Fruit fly (Drosophila melanogaster) whole organism, embryonic: Measurements from ENCODE around the gene Lip2.

ENCODE experiments used
- Adf1 ChIP-seq: fragments of 200-800 bp; sonication (Bioruptor generic); IDR thresholded peaks from 2 replicates; pipeline ENCODE4 v1.3.6; 2022; ENCODE audit warnings: missing biosample characterization, missing genetic modification characterization
- Aef1 ChIP-seq: fragments of 200-800 bp; sonication (Bioruptor generic); IDR thresholded peaks from 3 replicates; pipeline ENCODE4 v1.3.6; 2022; ENCODE audit warnings: missing biosample characterization, missing genetic modification characterization
- Antp ChIP-seq: fragments of 200-800 bp; sonication (Bioruptor generic); optimal IDR thresholded peaks from 3 replicates; lab custom pipeline; 2016; ENCODE audit warnings: missing biosample characterization, missing genetic modification characterization
- BEAF-32 ChIP-seq: fragments of 200-800 bp; sonication (Bioruptor generic); optimal IDR thresholded peaks from 3 replicates; lab custom pipeline; 2017; ENCODE audit warnings: missing biosample characterization, missing genetic modification characterization, mild to moderate bottlenecking, moderate library complexity, missing genetic modification reagents
- CG10209 ChIP-seq: fragments of 200-800 bp; sonication (Bioruptor generic); optimal IDR thresholded peaks from 3 replicates; lab custom pipeline; 2017; ENCODE audit warnings: missing biosample characterization, mild to moderate bottlenecking, missing genetic modification characterization, missing genetic modification reagents
- CG10431 ChIP-seq: fragments of 200-800 bp; sonication (Bioruptor generic); optimal IDR thresholded peaks from 3 replicates; lab custom pipeline; 2018; ENCODE audit warnings: missing biosample characterization, mild to moderate bottlenecking, missing genetic modification characterization
- CG11085 ChIP-seq: fragments of 200-800 bp; sonication (Bioruptor generic); IDR thresholded peaks from 2 replicates; pipeline ENCODE4 v1.3.6; 2022; ENCODE audit warnings: missing biosample characterization, missing genetic modification characterization
- CG11247 ChIP-seq: fragments of 200-800 bp; sonication (Bioruptor generic); IDR thresholded peaks from 2 replicates; pipeline ENCODE4 v1.3.6; 2022; ENCODE audit warnings: missing biosample characterization, missing genetic modification characterization
- CG11696 ChIP-seq: fragments of 200-800 bp; sonication (Bioruptor generic); IDR thresholded peaks from 2 replicates; pipeline ENCODE4 v1.3.6; 2022; ENCODE audit warnings: missing biosample characterization, missing genetic modification characterization
- CG11723 ChIP-seq: fragments of 200-800 bp; sonication (Bioruptor generic); optimal IDR thresholded peaks from 2 replicates; lab custom pipeline; 2017; ENCODE audit warnings: missing biosample characterization, mild to moderate bottlenecking, missing genetic modification characterization
- CG1233 ChIP-seq: fragments of 200-800 bp; sonication (Bioruptor generic); optimal IDR thresholded peaks from 4 replicates; lab custom pipeline; 2018; ENCODE audit warnings: missing biosample characterization, mild to moderate bottlenecking, missing genetic modification characterization
- CG12942 ChIP-seq: fragments of 200-800 bp; sonication (Bioruptor generic); optimal IDR thresholded peaks from 3 replicates; lab custom pipeline; 2016; ENCODE audit warnings: missing biosample characterization, missing genetic modification characterization
- CG13424 ChIP-seq: fragments of 200-800 bp; sonication (Bioruptor generic); optimal IDR thresholded peaks from 2 replicates; lab custom pipeline; 2019; ENCODE audit warnings: missing biosample characterization, mild to moderate bottlenecking, missing genetic modification characterization, moderate library complexity
- CG15514 ChIP-seq: fragments of 200-800 bp; sonication (Bioruptor generic); optimal IDR thresholded peaks from 3 replicates; lab custom pipeline; 2017; ENCODE audit warnings: missing biosample characterization, missing genetic modification characterization, mild to moderate bottlenecking, moderate library complexity, missing genetic modification reagents
- CG15601 ChIP-seq: fragments of 200-800 bp; sonication (Bioruptor generic); optimal IDR thresholded peaks from 3 replicates; lab custom pipeline; 2019; ENCODE audit warnings: missing biosample characterization, mild to moderate bottlenecking, missing genetic modification characterization, moderate library complexity
- CG1603 ChIP-seq: fragments of 200-800 bp; sonication (Bioruptor generic); optimal IDR thresholded peaks from 2 replicates; lab custom pipeline; 2019; ENCODE audit warnings: missing biosample characterization, mild to moderate bottlenecking, missing genetic modification characterization, moderate library complexity
- CG18011 ChIP-seq: fragments of 200-800 bp; sonication (Bioruptor generic); optimal IDR thresholded peaks from 2 replicates; lab custom pipeline; 2017; ENCODE audit warnings: missing biosample characterization, missing genetic modification characterization, mild to moderate bottlenecking, moderate library complexity, missing genotype
- CG2678 ChIP-seq: fragments of 200-800 bp; sonication (Bioruptor generic); optimal IDR thresholded peaks from 3 replicates; lab custom pipeline; 2019; ENCODE audit warnings: missing biosample characterization, mild to moderate bottlenecking, missing genetic modification characterization, moderate library complexity
- CG2889 ChIP-seq: fragments of 200-800 bp; sonication (Bioruptor generic); IDR thresholded peaks from 3 replicates; pipeline ENCODE4 v1.3.6; 2022; ENCODE audit warnings: missing biosample characterization, missing genetic modification characterization
- CG31388 ChIP-seq: fragments of 200-800 bp; sonication (Bioruptor generic); optimal IDR thresholded peaks from 2 replicates; lab custom pipeline; 2016; ENCODE audit warnings: missing biosample characterization, missing genetic modification characterization
- CG3281 ChIP-seq: fragments of 200-800 bp; sonication (Bioruptor generic); optimal IDR thresholded peaks from 3 replicates; lab custom pipeline; 2017; ENCODE audit warnings: missing biosample characterization, mild to moderate bottlenecking, missing genetic modification characterization
- CG7556 ChIP-seq: fragments of 200-800 bp; sonication (Bioruptor generic); optimal IDR thresholded peaks from 2 replicates; lab custom pipeline; 2017; ENCODE audit warnings: missing biosample characterization, mild to moderate bottlenecking, missing genetic modification characterization
- Camta ChIP-seq: fragments of 200-800 bp; sonication (Bioruptor generic); optimal IDR thresholded peaks from 2 replicates; lab custom pipeline; 2016; ENCODE audit warnings: missing biosample characterization, missing genetic modification characterization
- Chrac-16 ChIP-seq: fragments of 200-800 bp; sonication (Bioruptor generic); optimal IDR thresholded peaks from 3 replicates; lab custom pipeline; 2016; ENCODE audit warnings: missing biosample characterization, missing genetic modification characterization
- D19B ChIP-seq: fragments of 200-800 bp; sonication (Bioruptor generic); optimal IDR thresholded peaks from 2 replicates; lab custom pipeline; 2017; ENCODE audit warnings: missing biosample characterization, mild to moderate bottlenecking, missing genetic modification characterization
- Eip74EF ChIP-seq, 2 experiments: fragments of 200-800 bp in 1 of 2; fragments of >200 bp in 1 of 2; sonication (Bioruptor generic) in 1 of 2; optimal IDR thresholded peaks; 2 replicates each; lab custom pipeline; 2017 to 2019; ENCODE audit warnings: missing biosample characterization in 2 of 2, missing genetic modification characterization in 2 of 2, mild to moderate bottlenecking in 1 of 2, moderate library complexity in 1 of 2
- Fer3 ChIP-seq: fragments of 200-800 bp; sonication (Bioruptor generic); optimal IDR thresholded peaks from 2 replicates; lab custom pipeline; 2018; ENCODE audit warnings: missing biosample characterization, mild to moderate bottlenecking, missing genetic modification characterization, moderate library complexity
- Gug ChIP-seq: fragments of 200-800 bp; sonication (Bioruptor generic); IDR thresholded peaks from 4 replicates; pipeline ENCODE4 v1.3.6; 2022; ENCODE audit warnings: missing biosample characterization, missing genetic modification characterization
- H2.0 ChIP-seq: fragments of 200-800 bp; sonication (Bioruptor generic); IDR thresholded peaks from 2 replicates; pipeline ENCODE4 v1.3.6; 2022; ENCODE audit warnings: missing biosample characterization, missing genetic modification characterization
- HHEX ChIP-seq: fragments of 200-800 bp; sonication (Bioruptor generic); optimal IDR thresholded peaks from 3 replicates; lab custom pipeline; 2017; ENCODE audit warnings: missing biosample characterization, mild to moderate bottlenecking, missing genetic modification characterization, missing genetic modification reagents
- Oli ChIP-seq: fragments of 200-800 bp; sonication (Bioruptor generic); optimal IDR thresholded peaks from 2 replicates; lab custom pipeline; 2018; ENCODE audit warnings: missing biosample characterization, mild to moderate bottlenecking, missing genetic modification characterization, moderate library complexity
- Xbp1 ChIP-seq: fragments of 200-800 bp; sonication (Bioruptor generic); optimal IDR thresholded peaks from 3 replicates; lab custom pipeline; 2016; ENCODE audit warnings: missing biosample characterization, mild to moderate bottlenecking, missing genetic modification characterization
- abd-A ChIP-seq: fragments of 200-800 bp; sonication (Bioruptor generic); optimal IDR thresholded peaks from 3 replicates; lab custom pipeline; 2019; ENCODE audit warnings: missing biosample characterization, mild to moderate bottlenecking, missing genetic modification characterization, moderate library complexity
- ac ChIP-seq: fragments of 200-800 bp; sonication (Bioruptor generic); optimal IDR thresholded peaks from 3 replicates; lab custom pipeline; 2017; ENCODE audit warnings: missing biosample characterization, mild to moderate bottlenecking, missing genetic modification characterization
- az2 ChIP-seq: fragments of 200-800 bp; sonication (Bioruptor generic); optimal IDR thresholded peaks from 3 replicates; lab custom pipeline; 2016; ENCODE audit warnings: missing biosample characterization, missing genetic modification characterization
- btn ChIP-seq: fragments of 200-800 bp; sonication (Bioruptor generic); optimal IDR thresholded peaks from 2 replicates; lab custom pipeline; 2016; ENCODE audit warnings: missing biosample characterization, missing genetic modification characterization
- chinmo ChIP-seq: fragments of 200-800 bp; sonication (Bioruptor generic); IDR thresholded peaks from 4 replicates; pipeline ENCODE4 v1.3.6; 2022; ENCODE audit warnings: missing biosample characterization, missing genetic modification characterization; ENCODE audit not compliant: partially characterized antibody
- ci ChIP-seq: fragments of 200-800 bp; sonication (Bioruptor generic); IDR thresholded peaks from 3 replicates; pipeline ENCODE4 v1.3.6; 2022; ENCODE audit warnings: missing biosample characterization, missing genetic modification characterization
- dati ChIP-seq: fragments of 200-800 bp; sonication (Bioruptor generic); IDR thresholded peaks from 2 replicates; pipeline ENCODE4 v1.3.6; 2022; ENCODE audit warnings: missing biosample characterization, missing genetic modification characterization
- disco-r ChIP-seq: fragments of 200-800 bp; sonication (Bioruptor generic); optimal IDR thresholded peaks from 2 replicates; lab custom pipeline; 2016; ENCODE audit warnings: missing biosample characterization, missing genetic modification characterization
- lab ChIP-seq: fragments of 200-800 bp; sonication (Bioruptor generic); optimal IDR thresholded peaks from 3 replicates; lab custom pipeline; 2017; ENCODE audit warnings: missing biosample characterization, missing genetic modification characterization, mild to moderate bottlenecking, moderate library complexity, missing genetic modification reagents
- nerfin-2 ChIP-seq: fragments of 200-800 bp; sonication (Bioruptor generic); IDR thresholded peaks from 2 replicates; pipeline ENCODE4 v1.3.6; 2022; ENCODE audit warnings: missing biosample characterization, missing genetic modification characterization; ENCODE audit not compliant: partially characterized antibody
- pb ChIP-seq: fragments of 200-800 bp; sonication (Bioruptor generic); optimal IDR thresholded peaks from 3 replicates; lab custom pipeline; 2016; ENCODE audit warnings: missing biosample characterization, missing genetic modification characterization
- prd ChIP-seq, 3 experiments: fragments of >200 bp in 2 of 3; fragments of 200-800 bp in 1 of 3; sonication (Bioruptor generic) in 1 of 3; optimal IDR thresholded peaks in 2 of 3; IDR thresholded peaks in 1 of 3; 2 replicates in 2 of 3; 3 replicates in 1 of 3; pipeline versions ENCODE4 v1.3.6 to Lab custom; 2017 to 2022; ENCODE audit warnings: missing biosample characterization in 1 of 3, missing genetic modification characterization in 1 of 3
- row ChIP-seq: fragments of 200-800 bp; sonication (Bioruptor generic); IDR thresholded peaks from 3 replicates; pipeline ENCODE4 v1.3.6; 2022; ENCODE audit warnings: missing biosample characterization, missing genetic modification characterization
- schlank ChIP-seq: fragments of 200-800 bp; sonication (Bioruptor generic); optimal IDR thresholded peaks from 2 replicates; lab custom pipeline; 2018; ENCODE audit warnings: missing biosample characterization, mild to moderate bottlenecking, missing genetic modification characterization
- sob ChIP-seq: fragments of 200-800 bp; sonication (Bioruptor generic); IDR thresholded peaks from 2 replicates; pipeline ENCODE4 v1.3.6; 2022; ENCODE audit warnings: missing biosample characterization, missing genetic modification characterization
- trem ChIP-seq: fragments of 200-800 bp; optimal IDR thresholded peaks from 3 replicates; lab custom pipeline; 2019; ENCODE audit warnings: missing biosample characterization, mild to moderate bottlenecking, missing genetic modification characterization, moderate library complexity
- wdn ChIP-seq: fragments of 200-800 bp; sonication (Bioruptor generic); IDR thresholded peaks from 2 replicates; pipeline ENCODE4 v1.3.6; 2022; ENCODE audit warnings: missing biosample characterization, missing genetic modification characterization

The Lip2 gene

DNA sequence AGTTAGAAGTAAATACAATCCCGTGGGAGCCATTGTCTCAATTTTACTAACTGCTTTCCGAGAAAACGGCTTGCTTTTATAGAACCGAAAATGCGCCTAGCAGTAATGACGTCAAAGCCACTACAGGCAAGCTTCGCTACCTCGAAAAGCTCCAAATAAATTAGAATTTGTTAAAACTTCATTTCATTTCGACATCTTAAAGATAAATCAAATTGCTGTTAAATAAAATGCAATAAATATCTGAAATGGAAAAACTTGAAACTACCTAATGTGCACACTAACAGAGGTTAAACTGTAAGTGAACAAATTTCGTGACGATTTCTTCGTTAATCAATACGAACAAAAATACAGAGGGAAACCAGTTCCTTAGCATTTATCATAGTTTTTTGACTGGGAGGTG is 11.3 kb downstream of the Lip2 start, which contains the start of gene CG7300:
Gene CG7300 (minus strand): TSS at position 52 of the 400 bp plus-strand sequence.
- TF ChIP-seq CG10431 (GFP tag; lab: Kevin White, UChicago): no peak
- peak; percentile 74 for TF ChIP-seq CG2678
- peak in 1 of 2 experiments; percentile 40 for TF ChIP-seq Eip74EF (GFP tag; optimal IDR thresholded peaks at IDR 0.05; lab: Kevin White, UChicago)
- no peak for TF ChIP-seq Antp
- 0 out of 2 replicates have a peak, but pooled peaks have one; percentile 43 for TF ChIP-seq wdn (GFP tag; lab: Robert Waterston, UW)
- peak; percentile 7 for TF ChIP-seq pb (GFP tag; lab: Kevin White, UChicago)
- TF ChIP-seq prd (optimal IDR thresholded peaks at IDR 0.05; lab: Kevin White, UChicago): no peak
- TF ChIP-seq prd (GFP tag; IDR thresholded peaks at IDR 0.05; lab: Robert Waterston, UW): peak; percentile 66; the same call in 2 of the 3 replicates
- TF ChIP-seq CG12942 (GFP tag; lab: Kevin White, UChicago): peak; percentile 12
- TF ChIP-seq CG7556 (GFP tag; lab: Kevin White, UChicago): peak; percentile 36
- no peak for TF ChIP-seq CG18011 (GFP tag; lab: Kevin White, UChicago)
- TF ChIP-seq Chrac-16 (GFP tag; lab: Kevin White, UChicago): peak; percentile 39
- TF ChIP-seq Gug (GFP tag; lab: Robert Waterston, UW): peak; percentile 44; the same call in 2 of the 4 replicates
- peak; percentile 52 for TF ChIP-seq CG1233 (GFP tag; lab: Kevin White, UChicago)
- TF ChIP-seq schlank (tag; lab: Kevin White, UChicago): peak; percentile 8
- TF ChIP-seq CG15514 (GFP tag; lab: Kevin White, UChicago): peak; percentile 23
- peak; percentile 31 for TF ChIP-seq CG10209 (GFP tag; lab: Kevin White, UChicago)
- TF ChIP-seq Fer3 (tag; lab: Kevin White, UChicago): peak; percentile 62
- TF ChIP-seq BEAF-32 (GFP tag; lab: Kevin White, UChicago): no peak
- peak; percentile 57 for TF ChIP-seq Oli
- peak; percentile 9 for TF ChIP-seq Camta (GFP tag; lab: Kevin White, UChicago)
- TF ChIP-seq CG11696 (GFP tag; lab: Robert Waterston, UW): peak; percentile 38; the same call in 1 of the 2 replicates
- 0 out of 2 replicates have a peak, but pooled peaks have one; percentile 30 for TF ChIP-seq Adf1 (GFP tag; lab: Robert Waterston, UW)
- TF ChIP-seq CG2889 (GFP tag; lab: Robert Waterston, UW): 0 out of 3 replicates have a peak, but pooled peaks have one; percentile 27
- TF ChIP-seq HHEX: peak; percentile 35
- no peak; the same call in 1 of the 2 replicates for TF ChIP-seq CG11085 (GFP tag; lab: Robert Waterston, UW)
- TF ChIP-seq CG3281: peak; percentile 64
- no peak for TF ChIP-seq btn (GFP tag; lab: Kevin White, UChicago)
- TF ChIP-seq abd-A (tag; lab: Kevin White, UChicago): no peak
- no peak for TF ChIP-seq trem (tag; lab: Kevin White, UChicago)
- peak; percentile 8 for TF ChIP-seq CG15601 (tag; lab: Kevin White, UChicago)
- peak; percentile 70 for TF ChIP-seq CG11247 (GFP tag; lab: Robert Waterston, UW)
- peak; percentile 69; the same call in 1 of the 3 replicates for TF ChIP-seq ci
- TF ChIP-seq CG13424 (tag; lab: Kevin White, UChicago): peak; percentile 40
- peak; percentile 56 for TF ChIP-seq sob (GFP tag; lab: Robert Waterston, UW)
- no peak for TF ChIP-seq CG11723 (GFP tag; lab: Kevin White, UChicago)
- TF ChIP-seq dati: no peak
- TF ChIP-seq chinmo (GFP tag; lab: Robert Waterston, UW): no peak
- peak; percentile 57; the same call in 2 of the 3 replicates for TF ChIP-seq Aef1 (GFP tag; lab: Robert Waterston, UW)
- peak; percentile 48 for TF ChIP-seq CG1603 (tag; lab: Kevin White, UChicago)
- TF ChIP-seq Xbp1 (GFP tag; lab: Kevin White, UChicago): peak; percentile 56
- TF ChIP-seq disco-r (GFP tag; lab: Kevin White, UChicago): no peak
- peak; percentile 35; the same call in 1 of the 2 replicates for TF ChIP-seq H2.0 (GFP tag; lab: Robert Waterston, UW)
- peak; percentile 73 for TF ChIP-seq row (GFP tag; lab: Robert Waterston, UW)
- peak; percentile 27 for TF ChIP-seq CG31388 (GFP tag; lab: Kevin White, UChicago)
- TF ChIP-seq az2 (GFP tag; lab: Kevin White, UChicago): peak; percentile 31
- no peak for TF ChIP-seq ac
- peak; percentile 76 for TF ChIP-seq lab
- TF ChIP-seq D19B (GFP tag; lab: Kevin White, UChicago): peak; percentile 11
- no peak for TF ChIP-seq nerfin-2 (GFP tag; lab: Robert Waterston, UW)
